Fruit fly (Drosophila melanogaster): ENCODE data around the gene otu.

The otu gene

dm6 chrX:8436656-8437284 lies 52.6 kb downstream of the otu start, which contains the start of gene CG1440 (continued):
- TF ChIP-seq CG6792 (GFP tag; optimal IDR thresholded peaks at IDR 0.05) (no peak), CG1621 (tag; optimal IDR thresholded peaks at IDR 0.05) (no peak), CG10669 (GFP tag; optimal IDR thresholded peaks at IDR 0.05) (no peak), salr (GFP tag; optimal IDR thresholded peaks at IDR 0.05) (no peak), Sox15 (GFP tag; optimal IDR thresholded peaks at IDR 0.05) (no peak), CG7368 (GFP tag; optimal IDR thresholded peaks at IDR 0.05) (no peak), CG6276 (GFP tag; optimal IDR thresholded peaks at IDR 0.05) (peak; percentile 54), topi (GFP tag; optimal IDR thresholded peaks at IDR 0.05) (no peak), Eip78C (GFP tag) (peak; percentile 80), CG6808 (GFP tag; optimal IDR thresholded peaks at IDR 0.05) (peak; percentile 28), achi (GFP tag; optimal IDR thresholded peaks at IDR 0.05) (peak; percentile 33), pdm3 (GFP tag; optimal IDR thresholded peaks at IDR 0.05) (no peak), CG11294 (GFP tag; IDR thresholded peaks at IDR 0.05) (no peak), esn (GFP tag; optimal IDR thresholded peaks at IDR 0.05) (peak; percentile 46), Sox14 (GFP tag; optimal IDR thresholded peaks at IDR 0.05) (peak; percentile 22), Hr4 (GFP tag; optimal IDR thresholded peaks at IDR 0.05) (no peak), lz (GFP tag; optimal IDR thresholded peaks at IDR 0.05) (peak; percentile 36), CG3919 (GFP tag; optimal IDR thresholded peaks at IDR 0.05) (no peak), CG34406 (GFP tag; optimal IDR thresholded peaks at IDR 0.05) (no peak), CG4318 (GFP tag; optimal IDR thresholded peaks at IDR 0.05) (no peak), spab (GFP tag; optimal IDR thresholded peaks at IDR 0.05) (no peak), CG32006 (GFP tag; optimal IDR thresholded peaks at IDR 0.05) (no peak), CG8632 (GFP tag; optimal IDR thresholded peaks at IDR 0.05) (no peak), Eip75B (GFP tag; optimal IDR thresholded peaks at IDR 0.05) (no peak), CG8119 (GFP tag; IDR thresholded peaks at IDR 0.05) (0 out of 3 replicates have a peak, but pooled peaks have one; percentile 27), CG10631 (GFP tag; optimal IDR thresholded peaks at IDR 0.05) (peak; percentile 23), CG11902 (GFP tag; optimal IDR thresholded peaks at IDR 0.05) (no peak), ss (GFP tag; optimal IDR thresholded peaks at IDR 0.05) (no peak), net (GFP tag; optimal IDR thresholded peaks at IDR 0.05) (no peak), CG11762 (GFP tag; optimal IDR thresholded peaks at IDR 0.05; ENCODE audit: insufficient read depth) (no peak), Blimp-1 (GFP tag; optimal IDR thresholded peaks at IDR 0.05) (peak; percentile 66), cyc (GFP tag; optimal IDR thresholded peaks at IDR 0.05) (no peak), Ets96B (tag; optimal IDR thresholded peaks at IDR 0.05) (peak; percentile 32), acj6 (GFP tag; optimal IDR thresholded peaks at IDR 0.05) (no peak), CG9139 (GFP tag; optimal IDR thresholded peaks at IDR 0.05) (no peak)
